Fruit fly (Drosophila melanogaster) whole organism, embryonic: ENCODE results near the gene Tim8.

ENCODE experiments used
- B-H1 ChIP-seq: fragments of 200-800 bp; sonication (Bioruptor generic); IDR thresholded peaks from 3 replicates; pipeline ENCODE4 v1.3.6; 2022; ENCODE audit warnings: missing biosample characterization, missing genetic modification characterization
- Bdp1 ChIP-seq: fragments of 200-800 bp; sonication (Bioruptor generic); optimal IDR thresholded peaks from 3 replicates; lab custom pipeline; 2016; ENCODE audit warnings: missing biosample characterization, missing genetic modification characterization
- CG10147 ChIP-seq: fragments of 200-800 bp; sonication (Bioruptor generic); optimal IDR thresholded peaks from 2 replicates; lab custom pipeline; 2019; ENCODE audit warnings: missing biosample characterization, mild to moderate bottlenecking, missing genetic modification characterization, moderate library complexity
- CG10543 ChIP-seq: fragments of 200-800 bp; sonication (Bioruptor generic); optimal IDR thresholded peaks from 3 replicates; lab custom pipeline; 2017; ENCODE audit warnings: missing biosample characterization, mild to moderate bottlenecking, missing genetic modification characterization, moderate library complexity
- CG11398 ChIP-seq: fragments of 200-800 bp; sonication (Bioruptor generic); optimal IDR thresholded peaks from 2 replicates; lab custom pipeline; 2016; ENCODE audit warnings: missing biosample characterization, missing genetic modification characterization
- CG11696 ChIP-seq: fragments of 200-800 bp; sonication (Bioruptor generic); IDR thresholded peaks from 2 replicates; pipeline ENCODE4 v1.3.6; 2022; ENCODE audit warnings: missing biosample characterization, missing genetic modification characterization
- CG15601 ChIP-seq: fragments of 200-800 bp; sonication (Bioruptor generic); optimal IDR thresholded peaks from 3 replicates; lab custom pipeline; 2019; ENCODE audit warnings: missing biosample characterization, mild to moderate bottlenecking, missing genetic modification characterization, moderate library complexity
- CG17359 ChIP-seq: fragments of 200-800 bp; sonication (Bioruptor generic); optimal IDR thresholded peaks from 3 replicates; lab custom pipeline; 2018; ENCODE audit warnings: missing biosample characterization, mild to moderate bottlenecking, missing genetic modification characterization, moderate library complexity
- CG32532 ChIP-seq: fragments of 200-800 bp; sonication (Bioruptor generic); IDR thresholded peaks from 2 replicates; pipeline ENCODE4 v1.3.6; 2022; ENCODE audit warnings: missing biosample characterization, missing genetic modification characterization
- CG4617 ChIP-seq: fragments of 200-800 bp; sonication (Bioruptor generic); optimal IDR thresholded peaks from 3 replicates; lab custom pipeline; 2016; ENCODE audit warnings: missing biosample characterization, missing genetic modification characterization, borderline replicate concordance
- CG5245 ChIP-seq: fragments of 200-800 bp; sonication (Bioruptor generic); optimal IDR thresholded peaks from 3 replicates; lab custom pipeline; 2016; ENCODE audit warnings: missing biosample characterization, missing genetic modification characterization
- CG7357 ChIP-seq: fragments of 200-800 bp; sonication (Bioruptor generic); IDR thresholded peaks from 3 replicates; pipeline ENCODE4 v1.3.6; 2022; ENCODE audit warnings: missing biosample characterization, missing genetic modification characterization
- CG7556 ChIP-seq: fragments of 200-800 bp; sonication (Bioruptor generic); optimal IDR thresholded peaks from 2 replicates; lab custom pipeline; 2017; ENCODE audit warnings: missing biosample characterization, mild to moderate bottlenecking, missing genetic modification characterization
- CG7928 ChIP-seq: fragments of 200-800 bp; sonication (Bioruptor generic); optimal IDR thresholded peaks from 2 replicates; lab custom pipeline; 2017; ENCODE audit warnings: missing biosample characterization, mild to moderate bottlenecking, missing genetic modification characterization
- CG8089 ChIP-seq: fragments of 200-800 bp; sonication (Bioruptor generic); optimal IDR thresholded peaks from 3 replicates; lab custom pipeline; 2016; ENCODE audit warnings: missing biosample characterization, missing genetic modification characterization
- CG8924 ChIP-seq: fragments of 200-800 bp; optimal IDR thresholded peaks from 3 replicates; lab custom pipeline; 2019; ENCODE audit warnings: missing biosample characterization, mild to moderate bottlenecking, missing genetic modification characterization, moderate library complexity
- CkIIα-i1 ChIP-seq: fragments of 200-800 bp; sonication (Bioruptor generic); IDR thresholded peaks from 2 replicates; pipeline ENCODE4 v1.3.6; 2022; ENCODE audit warnings: missing biosample characterization, missing genetic modification characterization
- D19B ChIP-seq: fragments of 200-800 bp; sonication (Bioruptor generic); optimal IDR thresholded peaks from 2 replicates; lab custom pipeline; 2017; ENCODE audit warnings: missing biosample characterization, mild to moderate bottlenecking, missing genetic modification characterization
- E2f2 ChIP-seq: fragments of 200-800 bp; sonication (Bioruptor generic); IDR thresholded peaks from 2 replicates; pipeline ENCODE4 v1.3.6; 2022; ENCODE audit warnings: missing biosample characterization, missing genetic modification characterization
- HHEX ChIP-seq: fragments of 200-800 bp; sonication (Bioruptor generic); optimal IDR thresholded peaks from 3 replicates; lab custom pipeline; 2017; ENCODE audit warnings: missing biosample characterization, mild to moderate bottlenecking, missing genetic modification characterization, missing genetic modification reagents
- Hmx ChIP-seq: fragments of 200-800 bp; sonication (Bioruptor generic); optimal IDR thresholded peaks from 2 replicates; lab custom pipeline; 2016; ENCODE audit warnings: missing biosample characterization, missing genetic modification characterization
- Hr3 ChIP-seq: fragments of 200-800 bp; sonication (Bioruptor generic); optimal IDR thresholded peaks from 3 replicates; lab custom pipeline; 2016; ENCODE audit warnings: missing biosample characterization, missing genetic modification characterization
- Jarid2 ChIP-seq: fragments of 200-800 bp; sonication (Bioruptor generic); optimal IDR thresholded peaks from 3 replicates; lab custom pipeline; 2017; ENCODE audit warnings: mild to moderate bottlenecking, missing biosample characterization, missing genetic modification reagents, missing genetic modification characterization
- Mad ChIP-seq: fragments of 200-800 bp; sonication (Bioruptor generic); optimal IDR thresholded peaks from 2 replicates; lab custom pipeline; 2016; ENCODE audit warnings: missing biosample characterization, missing genetic modification characterization
- NC2α ChIP-seq: fragments of 200-800 bp; sonication (Bioruptor generic); optimal IDR thresholded peaks from 2 replicates; lab custom pipeline; 2016; ENCODE audit warnings: missing biosample characterization, missing genetic modification characterization
- Poxn ChIP-seq: fragments of 200-800 bp; sonication (Bioruptor generic); IDR thresholded peaks from 2 replicates; pipeline ENCODE4 v1.3.6; 2022; ENCODE audit warnings: missing biosample characterization, missing genetic modification characterization
- Rx ChIP-seq: fragments of 200-800 bp; sonication (Bioruptor generic); IDR thresholded peaks from 2 replicates; pipeline ENCODE4 v1.3.6; 2022; ENCODE audit warnings: missing biosample characterization, missing genetic modification characterization
- Sox100B ChIP-seq: fragments of 200-800 bp; sonication (Bioruptor generic); optimal IDR thresholded peaks from 3 replicates; lab custom pipeline; 2018; ENCODE audit warnings: missing biosample characterization, mild to moderate bottlenecking, missing genetic modification characterization
- Sox102F ChIP-seq: fragments of 200-800 bp; sonication (Bioruptor generic); optimal IDR thresholded peaks from 2 replicates; lab custom pipeline; 2018; ENCODE audit warnings: missing biosample characterization, mild to moderate bottlenecking, missing genetic modification characterization, moderate library complexity
- Tbp ChIP-seq: fragments of >200 bp; optimal IDR thresholded peaks from 2 replicates; lab custom pipeline; 2018; ENCODE audit warnings: missing biosample characterization, missing genetic modification characterization
- ap ChIP-seq: fragments of 200-800 bp; sonication (Bioruptor generic); IDR thresholded peaks from 2 replicates; pipeline ENCODE4 v1.3.6; 2022; ENCODE audit warnings: missing biosample characterization, missing genetic modification characterization
- az2 ChIP-seq: fragments of 200-800 bp; sonication (Bioruptor generic); optimal IDR thresholded peaks from 3 replicates; lab custom pipeline; 2016; ENCODE audit warnings: missing biosample characterization, missing genetic modification characterization
- caup ChIP-seq: fragments of 200-800 bp; sonication (Bioruptor generic); optimal IDR thresholded peaks from 3 replicates; lab custom pipeline; 2017; ENCODE audit warnings: missing biosample characterization, mild to moderate bottlenecking, missing genetic modification characterization, moderate library complexity; ENCODE audit not compliant: severe bottlenecking
- ci ChIP-seq: fragments of 200-800 bp; sonication (Bioruptor generic); IDR thresholded peaks from 3 replicates; pipeline ENCODE4 v1.3.6; 2022; ENCODE audit warnings: missing biosample characterization, missing genetic modification characterization
- crp ChIP-seq, 2 experiments: fragments of 200-800 bp; sonication (Bioruptor generic); optimal IDR thresholded peaks; 2 replicates in 1 of 2; 3 replicates in 1 of 2; lab custom pipeline; 2017; ENCODE audit warnings: missing biosample characterization in 2 of 2, missing genetic modification characterization in 2 of 2, mild to moderate bottlenecking in 1 of 2, moderate library complexity in 1 of 2
- dan ChIP-seq: fragments of 200-800 bp; sonication (Bioruptor generic); IDR thresholded peaks from 2 replicates; pipeline ENCODE4 v1.3.6; 2022; ENCODE audit warnings: missing biosample characterization, missing genetic modification characterization
- disco-r ChIP-seq: fragments of 200-800 bp; sonication (Bioruptor generic); optimal IDR thresholded peaks from 2 replicates; lab custom pipeline; 2016; ENCODE audit warnings: missing biosample characterization, missing genetic modification characterization
- gro ChIP-seq: fragments of 200-800 bp; sonication (Bioruptor generic); optimal IDR thresholded peaks from 2 replicates; lab custom pipeline; 2016; ENCODE audit warnings: missing biosample characterization, missing genetic modification characterization
- ham ChIP-seq: fragments of 200-800 bp; sonication (Bioruptor generic); IDR thresholded peaks from 2 replicates; pipeline ENCODE4 v1.3.6; 2022; ENCODE audit warnings: missing biosample characterization, missing genetic modification characterization
- hth ChIP-seq: fragments of >200 bp; optimal IDR thresholded peaks from 2 replicates; lab custom pipeline; 2017; ENCODE audit warnings: inconsistent platforms
- jing ChIP-seq: fragments of 200-800 bp; sonication (Bioruptor generic); optimal IDR thresholded peaks from 2 replicates; lab custom pipeline; 2018; ENCODE audit warnings: missing biosample characterization, mild to moderate bottlenecking, missing genetic modification characterization
- knrl ChIP-seq: fragments of 200-800 bp; sonication (Bioruptor generic); IDR thresholded peaks from 3 replicates; pipeline ENCODE4 v1.3.6; 2022; ENCODE audit warnings: missing biosample characterization, missing genetic modification characterization; ENCODE audit not compliant: partially characterized antibody
- lov ChIP-seq, 2 experiments: fragments of 200-800 bp in 1 of 2; fragments of >200 bp in 1 of 2; sonication (Bioruptor generic) in 1 of 2; IDR thresholded peaks in 1 of 2; optimal IDR thresholded peaks in 1 of 2; 2 replicates in 1 of 2; 3 replicates in 1 of 2; pipeline versions ENCODE4 v1.3.6 to Lab custom; 2017 to 2022; ENCODE audit warnings: missing biosample characterization in 1 of 2, missing genetic modification characterization in 1 of 2
- mam ChIP-seq: fragments of 200-800 bp; sonication (Bioruptor generic); optimal IDR thresholded peaks from 3 replicates; lab custom pipeline; 2016; ENCODE audit warnings: missing biosample characterization, missing genetic modification characterization
- oc ChIP-seq: fragments of 200-800 bp; sonication (Bioruptor generic); optimal IDR thresholded peaks from 2 replicates; lab custom pipeline; 2018; ENCODE audit warnings: missing biosample characterization, mild to moderate bottlenecking, missing genetic modification characterization, moderate library complexity
- phol ChIP-seq: fragments of 200-800 bp; sonication (Bioruptor generic); optimal IDR thresholded peaks from 3 replicates; lab custom pipeline; 2018; ENCODE audit warnings: missing biosample characterization, mild to moderate bottlenecking, missing genetic modification characterization, moderate library complexity
- tgo ChIP-seq: fragments of 200-800 bp; sonication (Bioruptor generic); IDR thresholded peaks from 3 replicates; pipeline ENCODE4 v1.3.6; 2022; ENCODE audit warnings: missing biosample characterization, missing genetic modification characterization
- usp ChIP-seq: fragments of >200 bp; optimal IDR thresholded peaks from 2 replicates; lab custom pipeline; 2017; ENCODE audit warnings: missing biosample characterization, missing genetic modification characterization
- wor ChIP-seq: fragments of 200-800 bp; sonication (Bioruptor generic); IDR thresholded peaks from 2 replicates; pipeline ENCODE4 v1.3.6; 2022; ENCODE audit warnings: missing biosample characterization, missing genetic modification characterization

Tim8 gene

DNA sequence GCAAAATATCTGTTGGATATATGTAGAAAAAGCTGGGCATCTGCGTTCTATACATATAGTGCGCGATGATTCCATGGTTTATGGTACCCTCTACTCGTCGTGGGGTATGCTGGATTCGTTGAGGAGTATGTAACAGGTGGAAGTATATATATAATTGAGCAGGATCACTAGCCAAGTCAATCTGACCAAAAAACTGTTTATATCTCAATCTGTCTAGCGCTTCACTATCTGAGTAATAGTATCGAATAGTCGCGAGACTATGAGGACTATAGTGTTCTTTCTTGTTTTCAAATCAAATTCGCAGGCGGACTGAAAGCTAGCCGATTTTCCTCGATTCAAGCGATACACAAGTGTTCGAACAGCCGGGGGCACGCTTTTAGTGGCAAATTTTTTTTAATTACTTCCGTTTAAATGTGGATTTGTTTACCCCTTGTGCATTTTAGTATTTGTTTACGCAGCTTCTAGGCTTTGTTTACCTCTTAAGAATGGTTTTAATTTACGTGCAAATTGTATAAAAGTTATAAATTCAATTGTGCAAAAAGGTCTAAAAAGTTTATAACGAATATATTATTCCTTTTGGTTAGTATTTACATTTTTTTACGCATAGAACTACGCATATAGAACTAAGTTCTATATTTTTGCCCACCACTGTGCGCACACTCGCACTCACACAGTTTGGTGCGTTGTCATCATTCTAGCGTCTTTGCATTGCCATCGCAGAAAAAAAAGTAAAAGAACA lies 22.5 kb downstream of the Tim8 start (continued):
- TF ChIP-seq CG10147 (GFP tag; lab: Kevin White, UChicago): peak; percentile 73
- peak; percentile 55 for TF ChIP-seq CG4617
- TF ChIP-seq NC2α (GFP tag; lab: Kevin White, UChicago): peak; percentile 31
- peak; percentile 58 for TF ChIP-seq CG8089 (GFP tag; lab: Kevin White, UChicago)
- peak; percentile 39 for TF ChIP-seq CG7928 (GFP tag; lab: Kevin White, UChicago)
- peak; percentile 60; the same call in 1 of the 2 replicates for TF ChIP-seq dan (GFP tag; lab: Robert Waterston, UW)
- TF ChIP-seq jing (GFP tag; lab: Kevin White, UChicago): peak; percentile 68
- peak; percentile 80 for TF ChIP-seq CG17359 (tag; lab: Kevin White, UChicago)
- peak; percentile 26 for TF ChIP-seq CG10543
- peak; percentile 77 for TF ChIP-seq caup
- peak; percentile 76 for TF ChIP-seq Sox100B (GFP tag; lab: Kevin White, UChicago)
- peak; percentile 87 for TF ChIP-seq mam (GFP tag; lab: Kevin White, UChicago)
- peak; percentile 61 for TF ChIP-seq oc (tag; lab: Kevin White, UChicago)
- peak; percentile 45 for TF ChIP-seq Mad (GFP tag; lab: Kevin White, UChicago)
- TF ChIP-seq Bdp1: peak; percentile 70
- TF ChIP-seq CkIIα-i1: peak; percentile 51; the same call in 1 of the 2 replicates
- peak; percentile 79 for TF ChIP-seq CG11696
- peak; percentile 65 for TF ChIP-seq CG7357 (GFP tag; lab: Robert Waterston, UW)
- peak; percentile 86 for TF ChIP-seq tgo (GFP tag; lab: Robert Waterston, UW)
- TF ChIP-seq CG32532 (GFP tag; lab: Robert Waterston, UW): peak; percentile 93
- TF ChIP-seq Sox102F: peak; percentile 76
- peak; percentile 90 for TF ChIP-seq ci (GFP tag; lab: Robert Waterston, UW)
- TF ChIP-seq Tbp (GFP tag; lab: Kevin White, UChicago): no peak
- peak; percentile 74 for TF ChIP-seq phol
- TF ChIP-seq ham (GFP tag; lab: Robert Waterston, UW): peak; percentile 67; the same call in 1 of the 2 replicates
- TF ChIP-seq lov (optimal IDR thresholded peaks at IDR 0.05; lab: Kevin White, UChicago): no peak
- 0 out of 3 replicates have a peak, but pooled peaks have one; percentile 63 for TF ChIP-seq lov (GFP tag; IDR thresholded peaks at IDR 0.05; lab: Robert Waterston, UW)
- TF ChIP-seq usp (GFP tag; lab: Kevin White, UChicago): no peak
- TF ChIP-seq Poxn (GFP tag; lab: Robert Waterston, UW): peak; percentile 46; the same call in 1 of the 2 replicates
- TF ChIP-seq crp (GFP tag; optimal IDR thresholded peaks at IDR 0.05; lab: Kevin White, UChicago): peak in 1 of 2 experiments; percentile 27
- peak; percentile 55 for TF ChIP-seq CG15601 (tag; lab: Kevin White, UChicago)
- peak; percentile 67 for TF ChIP-seq CG5245 (GFP tag; lab: Kevin White, UChicago)
- peak; percentile 42 for TF ChIP-seq disco-r (GFP tag; lab: Kevin White, UChicago)
- peak; percentile 39 for TF ChIP-seq Hmx (GFP tag; lab: Kevin White, UChicago)
- TF ChIP-seq CG7556 (GFP tag; lab: Kevin White, UChicago): peak; percentile 74
- peak; percentile 76 for TF ChIP-seq gro (GFP tag; lab: Kevin White, UChicago)
- TF ChIP-seq Jarid2: peak; percentile 24
- peak; percentile 60 for TF ChIP-seq Hr3 (GFP tag; lab: Kevin White, UChicago)
- peak; percentile 74 for TF ChIP-seq ap (GFP tag; lab: Robert Waterston, UW)
- peak; percentile 59 for TF ChIP-seq E2f2 (GFP tag; lab: Robert Waterston, UW)
- no peak for TF ChIP-seq wor (GFP tag; lab: Robert Waterston, UW)
- peak; percentile 76 for TF ChIP-seq B-H1
- TF ChIP-seq HHEX (GFP tag; lab: Kevin White, UChicago): peak; percentile 71
- TF ChIP-seq knrl (GFP tag; lab: Robert Waterston, UW): no peak
- peak; percentile 90 for TF ChIP-seq D19B
- TF ChIP-seq hth (lab: Kevin White, UChicago): no peak
- TF ChIP-seq Rx (GFP tag; lab: Robert Waterston, UW): peak; percentile 78
- TF ChIP-seq az2 (GFP tag; lab: Kevin White, UChicago): peak; percentile 73
- peak; percentile 61 for TF ChIP-seq CG11398 (GFP tag; lab: Kevin White, UChicago)
- peak; percentile 70 for TF ChIP-seq CG8924 (tag; lab: Kevin White, UChicago)
